Worm (Caenorhabditis elegans) whole organism, L4 larva: ENCODE results near the gene R02F2.4.

ENCODE experiments used
- F37D6.2 ChIP-seq: sonication (generic microtip); optimal IDR thresholded peaks from 2 replicates; lab custom pipeline; 2016; ENCODE audit warnings: mild to moderate bottlenecking, missing genetic modification characterization, missing compliant biosample characterization
- F44E2.7 ChIP-seq: fragments of 200-800 bp; sonication (Bioruptor generic); IDR thresholded peaks from 2 replicates; pipeline ENCODE4 v2.1.2; 2022; ENCODE audit warnings: missing genetic modification characterization, missing compliant biosample characterization
- R02D3.7 ChIP-seq: fragments of 150-350 bp; sonication (generic microtip); optimal IDR thresholded peaks from 3 replicates; lab custom pipeline; 2014; ENCODE audit warnings: missing biosample characterization, missing genetic modification characterization
- T26A8.4 ChIP-seq: fragments of 200-800 bp; sonication (Bioruptor generic); IDR thresholded peaks from 2 replicates; pipeline ENCODE4 v1.3.6; 2022; ENCODE audit warnings: missing genetic modification characterization, missing compliant biosample characterization
- aha-1 ChIP-seq: fragments of 150-350 bp; peaks from one replicate; lab custom pipeline; 2014; ENCODE audit warnings: missing biosample characterization, missing genetic modification characterization
- ama-1 ChIP-seq: fragments of 150-350 bp; optimal IDR thresholded peaks from 2 replicates; lab custom pipeline; 2014; ENCODE audit warnings: inconsistent platforms, mixed read lengths
- ceh-32 ChIP-seq: sonication (generic microtip); optimal IDR thresholded peaks from 2 replicates; lab custom pipeline; 2016; ENCODE audit warnings: mild to moderate bottlenecking, missing genetic modification characterization, missing compliant biosample characterization; ENCODE audit not compliant: poor library complexity
- ceh-44 ChIP-seq: fragments of 200-800 bp; sonication (Bioruptor generic); IDR thresholded peaks from 2 replicates; pipeline ENCODE4 v1.3.6; 2022; ENCODE audit warnings: missing genetic modification reagents, missing genetic modification characterization, missing compliant biosample characterization
- ceh-62 ChIP-seq: sonication (generic microtip); optimal IDR thresholded peaks from 2 replicates; lab custom pipeline; 2017; ENCODE audit warnings: missing biosample characterization, missing genetic modification characterization
- daf-16 ChIP-seq, 3 experiments: sonication (generic microtip); optimal IDR thresholded peaks; 2 replicates each; lab custom pipeline; 2016 to 2017; ENCODE audit warnings: missing genetic modification characterization in 3 of 3, missing genetic modification reagents in 3 of 3, mild to moderate bottlenecking in 2 of 3, missing compliant biosample characterization in 2 of 3, missing biosample characterization in 1 of 3, moderate library complexity in 1 of 3
- daf-19 ChIP-seq: fragments of 200-800 bp; sonication (Bioruptor generic); conservative IDR thresholded peaks from 2 replicates; pipeline ENCODE4 v1.3.6; 2022; ENCODE audit warnings: missing genetic modification characterization, missing compliant biosample characterization
- dmd-9 ChIP-seq: fragments of 200-800 bp; sonication (Bioruptor generic); IDR thresholded peaks from 2 replicates; pipeline ENCODE4 v1.3.6; 2022; ENCODE audit warnings: missing genetic modification reagents, missing genetic modification characterization, missing compliant biosample characterization
- duxl-1 ChIP-seq: sonication (generic microtip); optimal IDR thresholded peaks from 2 replicates; lab custom pipeline; 2016; ENCODE audit warnings: mild to moderate bottlenecking, missing genetic modification characterization, moderate library complexity, missing compliant biosample characterization; ENCODE audit not compliant: poor library complexity
- egl-27 ChIP-seq: sonication (generic microtip); optimal IDR thresholded peaks from 3 replicates; lab custom pipeline; 2017; ENCODE audit warnings: missing biosample characterization, missing genetic modification reagents, missing genetic modification characterization
- fos-1 ChIP-seq: fragments of 150-350 bp; optimal IDR thresholded peaks from 2 replicates; lab custom pipeline; 2014; ENCODE audit warnings: missing biosample characterization, missing genetic modification characterization
- hlh-11 ChIP-seq: fragments of 200-800 bp; sonication (Bioruptor generic); optimal IDR thresholded peaks from 2 replicates; lab custom pipeline; 2018; ENCODE audit warnings: mild to moderate bottlenecking, missing genetic modification characterization, missing compliant biosample characterization
- jun-1 ChIP-seq: fragments of 150-350 bp; optimal IDR thresholded peaks from 2 replicates; lab custom pipeline; 2014; ENCODE audit warnings: missing biosample characterization, missing genetic modification reagents, missing genetic modification characterization
- lim-7 ChIP-seq: fragments of 200-800 bp; sonication (Bioruptor generic); IDR thresholded peaks from 2 replicates; pipeline ENCODE4 v1.3.6; 2022; ENCODE audit warnings: missing genetic modification characterization, missing compliant biosample characterization
- lin-39 ChIP-seq: fragments of 150-350 bp; optimal IDR thresholded peaks from 2 replicates; lab custom pipeline; 2014; ENCODE audit warnings: missing biosample characterization, missing genetic modification reagents, missing genetic modification characterization
- lsy-2 ChIP-seq, 2 experiments: fragments of 150-350 bp in 1 of 2; sonication (generic microtip) in 1 of 2; optimal IDR thresholded peaks; 2 replicates each; lab custom pipeline; 2014 to 2017; ENCODE audit warnings: missing biosample characterization in 2 of 2, missing genetic modification characterization in 2 of 2
- madf-9 ChIP-seq: fragments of 200-800 bp; sonication (Bioruptor generic); conservative IDR thresholded peaks from 2 replicates; pipeline ENCODE4 v1.3.6; 2022; ENCODE audit warnings: missing genetic modification reagents, missing genetic modification characterization, missing compliant biosample characterization
- mdl-1 ChIP-seq, 2 experiments: fragments of 150-350 bp in 1 of 2; sonication (generic microtip) in 1 of 2; optimal IDR thresholded peaks; 2 replicates each; lab custom pipeline; 2014 to 2017; ENCODE audit warnings: missing biosample characterization in 2 of 2, missing genetic modification characterization in 2 of 2
- mdt-29 ChIP-seq: fragments of 200-800 bp; sonication (Bioruptor generic); IDR thresholded peaks from 2 replicates; pipeline ENCODE4 v1.3.6; 2022; ENCODE audit warnings: missing genetic modification reagents, missing genetic modification characterization, missing compliant biosample characterization
- mxl-3 ChIP-seq: fragments of 200-800 bp; sonication (Bioruptor generic); optimal IDR thresholded peaks from 2 replicates; lab custom pipeline; 2018; ENCODE audit warnings: mild to moderate bottlenecking, missing genetic modification characterization, missing compliant biosample characterization
- nhr-11 ChIP-seq: fragments of 150-350 bp; optimal IDR thresholded peaks from 2 replicates; lab custom pipeline; 2014; ENCODE audit warnings: missing biosample characterization, missing genetic modification characterization
- pha-4 ChIP-seq, 2 experiments: fragments of 150-350 bp in 1 of 2; fragments of 200-800 bp in 1 of 2; sonication (Bioruptor generic) in 1 of 2; IDR thresholded peaks in 1 of 2; optimal IDR thresholded peaks in 1 of 2; 2 replicates each; pipeline versions ENCODE4 v1.3.6 to Lab custom; 2014 to 2022; ENCODE audit warnings: missing genetic modification characterization in 2 of 2, missing genetic modification reagents in 2 of 2, missing biosample characterization in 1 of 2, missing compliant biosample characterization in 1 of 2
- saeg-2 ChIP-seq: fragments of 200-800 bp; sonication (Bioruptor generic); IDR thresholded peaks from 2 replicates; pipeline ENCODE4 v1.3.6; 2022; ENCODE audit warnings: missing genetic modification reagents, missing genetic modification characterization, missing compliant biosample characterization
- sdz-12 ChIP-seq: fragments of 200-800 bp; sonication (Bioruptor generic); optimal IDR thresholded peaks from 2 replicates; lab custom pipeline; 2018; ENCODE audit warnings: mild to moderate bottlenecking, missing genetic modification characterization, missing compliant biosample characterization
- snpc-1.2 ChIP-seq: fragments of 200-800 bp; sonication (Bioruptor generic); IDR thresholded peaks from 2 replicates; pipeline ENCODE4 v1.3.6; 2022; ENCODE audit warnings: missing genetic modification reagents, missing genetic modification characterization, missing compliant biosample characterization
- spr-1 ChIP-seq: sonication (generic microtip); optimal IDR thresholded peaks from 2 replicates; lab custom pipeline; 2016; ENCODE audit warnings: mild to moderate bottlenecking, missing genetic modification characterization, missing compliant biosample characterization
- spr-3 ChIP-seq: fragments of 200-800 bp; sonication (Bioruptor generic); optimal IDR thresholded peaks from 2 replicates; lab custom pipeline; 2018; ENCODE audit warnings: mild to moderate bottlenecking, missing genetic modification characterization, missing compliant biosample characterization
- unc-62 ChIP-seq, 3 experiments: fragments of 150-350 bp in 1 of 3; sonication (generic microtip); optimal IDR thresholded peaks in 2 of 3; peaks in 1 of 3; 1 replicate in 1 of 3; 2 replicates in 2 of 3; lab custom pipeline; 2014 to 2017; ENCODE audit warnings: missing biosample characterization in 3 of 3, missing genetic modification characterization in 3 of 3, missing genetic modification reagents in 3 of 3, missing genotype in 1 of 3
- zag-1 ChIP-seq: fragments of 150-350 bp; optimal IDR thresholded peaks from 2 replicates; lab custom pipeline; 2014; ENCODE audit warnings: missing biosample characterization, missing genetic modification characterization
- zfp-2 ChIP-seq: sonication (generic microtip); optimal IDR thresholded peaks from 2 replicates; lab custom pipeline; 2016; ENCODE audit warnings: mild to moderate bottlenecking, missing genetic modification characterization, missing compliant biosample characterization
- zip-11 ChIP-seq: fragments of 200-800 bp; sonication (Bioruptor generic); IDR thresholded peaks from 2 replicates; pipeline ENCODE4 v1.3.6; 2022; ENCODE audit warnings: missing genetic modification characterization, missing compliant biosample characterization
- ztf-7 ChIP-seq: fragments of 150-350 bp; optimal IDR thresholded peaks from 2 replicates; lab custom pipeline; 2014; ENCODE audit warnings: missing biosample characterization, missing genetic modification characterization

R02F2.4 gene

DNA sequence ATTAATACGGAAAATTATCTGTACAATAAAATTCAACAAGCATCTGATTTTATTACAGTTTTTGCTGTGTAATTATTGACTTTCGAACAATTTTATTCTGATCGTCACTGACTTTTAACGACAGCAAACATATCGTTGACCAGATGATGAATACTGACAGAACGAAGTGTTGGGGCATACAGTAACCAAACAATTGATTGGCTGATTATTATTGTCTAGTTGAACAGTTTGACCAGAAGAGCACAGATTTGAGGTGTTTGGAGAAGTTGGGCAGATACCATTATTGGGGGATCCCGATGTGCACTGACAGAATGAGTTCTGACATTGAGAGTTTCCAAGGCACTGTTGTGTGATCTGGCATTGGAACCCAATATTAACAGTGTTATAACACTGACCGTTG lies 22.8 kb downstream of the R02F2.4 start:
- TF ChIP-seq ceh-44 (GFP tag; lab: Robert Waterston, UW) (no peak), spr-3 (GFP tag; lab: Kevin White, UChicago) (no peak), ceh-32 (tag; lab: Kevin White, UChicago) (no peak), mdt-29 (no peak), lsy-2 (tag; optimal IDR thresholded peaks at IDR 0.05; lab: Kevin White, UChicago) (no peak), lim-7 (GFP tag; lab: Robert Waterston, UW) (no peak), nhr-11 (tag; lab: Kevin White, UChicago) (no peak), egl-27 (no peak), sdz-12 (GFP tag; lab: Kevin White, UChicago) (no peak), ama-1 (lab: Kevin White, UChicago) (no peak), ztf-7 (no peak)

DNA sequence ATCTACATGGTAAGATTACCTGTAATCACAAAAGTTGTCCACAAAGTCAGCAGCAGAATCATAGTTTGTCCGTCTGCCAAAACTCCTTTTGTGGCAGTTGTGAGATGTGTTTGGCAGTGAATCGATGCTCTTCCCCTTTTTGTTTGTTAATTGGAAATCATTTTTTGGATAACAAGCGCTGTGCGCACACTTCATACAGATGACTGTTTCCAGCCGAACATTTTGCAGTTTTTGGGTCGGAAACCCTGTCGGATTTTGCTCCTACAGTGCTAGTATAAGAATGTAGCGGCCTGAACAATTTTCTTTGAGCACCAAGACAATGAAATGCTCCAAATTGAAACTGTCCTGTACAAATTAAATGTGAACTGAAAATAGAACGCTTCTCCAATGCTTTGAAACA lies 24.6 kb downstream of the R02F2.4 start, which contains the start of gene D1044.7:
TSS of gene D1044.7 (minus strand) at position 101 of the 400 bp plus-strand sequence.
- TF ChIP-seq hlh-11 (tag; lab: Kevin White, UChicago), result no peak
- TF ChIP-seq unc-62 (GFP tag; optimal IDR thresholded peaks at IDR 0.05 in 1 of 2; lab: Kevin White, UChicago), result peak in 1 of 2 experiments; percentile 63
- TF ChIP-seq unc-62 (tag; optimal IDR thresholded peaks at IDR 0.05; lab: Kevin White, UChicago), result no peak
- TF ChIP-seq, all 104 proteins: peak for 1

DNA sequence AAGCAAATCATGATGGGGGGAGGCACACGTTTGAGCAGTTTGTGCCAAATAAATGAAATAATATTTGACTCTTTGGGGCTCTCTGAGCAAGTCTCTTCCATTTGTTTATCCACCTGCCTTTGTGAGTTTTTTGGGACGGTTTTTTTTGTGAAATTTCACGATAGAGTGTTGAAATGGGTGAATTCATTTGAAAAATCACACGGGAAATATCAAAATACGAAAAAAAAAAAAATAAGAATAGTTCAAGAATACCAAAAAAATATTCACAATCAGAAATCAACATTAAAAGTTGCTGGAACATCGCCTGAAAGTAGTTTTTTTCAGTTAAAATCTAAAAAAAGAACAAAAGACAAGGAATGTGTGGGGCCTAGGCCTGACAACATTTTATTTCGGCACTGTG lies 28.4 kb downstream of the R02F2.4 start, which contains the start of gene pqn-25:
TSS of gene pqn-25 (minus strand) at position 101 of the 400 bp plus-strand sequence.
- TF ChIP-seq mxl-3 (no peak), zip-11 (GFP tag; lab: Robert Waterston, UW) (no peak), T26A8.4 (GFP tag; lab: Robert Waterston, UW) (no peak), ceh-62 (tag; lab: Kevin White, UChicago) (no peak), saeg-2 (no peak), pha-4 (GFP tag; IDR thresholded peaks at IDR 0.05; lab: Robert Waterston, UW) (no peak), pha-4 (tag; optimal IDR thresholded peaks at IDR 0.05; lab: Kevin White, UChicago) (no peak), fos-1 (tag; lab: Kevin White, UChicago) (no peak), R02D3.7 (tag; lab: Kevin White, UChicago) (no peak), zfp-2 (tag; lab: Kevin White, UChicago) (no peak), zag-1 (tag; lab: Kevin White, UChicago) (no peak)

DNA sequence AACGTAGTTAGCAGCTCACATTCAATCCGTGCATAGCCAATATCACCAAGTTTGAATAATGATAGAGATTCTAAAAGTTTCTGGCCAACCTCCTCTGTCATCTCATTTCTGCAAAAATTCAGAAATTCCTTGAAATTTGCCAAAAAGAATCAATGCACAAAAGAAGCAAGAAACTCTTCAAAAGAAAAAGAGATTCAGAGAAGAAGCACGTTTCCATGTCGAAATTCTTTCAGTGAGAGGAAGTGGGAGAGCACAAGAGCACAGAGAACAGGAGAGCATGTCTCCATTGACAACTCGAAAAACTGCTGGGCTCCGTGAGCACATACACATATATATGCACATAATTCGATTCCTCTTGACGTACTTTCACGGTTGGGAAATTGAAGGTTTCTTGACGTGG lies 33.3 kb downstream of the R02F2.4 start, which contains the start of gene nekl-4:
TSS of gene nekl-4 (minus strand) at position 101 of the 400 bp plus-strand sequence.
- TF ChIP-seq mdl-1 (tag; optimal IDR thresholded peaks at IDR 0.05; lab: Kevin White, UChicago), result no peak
- no peak for TF ChIP-seq daf-19 (GFP tag; lab: Robert Waterston, UW)
- peak; percentile 50 for TF ChIP-seq aha-1 (tag; lab: Kevin White, UChicago)

DNA sequence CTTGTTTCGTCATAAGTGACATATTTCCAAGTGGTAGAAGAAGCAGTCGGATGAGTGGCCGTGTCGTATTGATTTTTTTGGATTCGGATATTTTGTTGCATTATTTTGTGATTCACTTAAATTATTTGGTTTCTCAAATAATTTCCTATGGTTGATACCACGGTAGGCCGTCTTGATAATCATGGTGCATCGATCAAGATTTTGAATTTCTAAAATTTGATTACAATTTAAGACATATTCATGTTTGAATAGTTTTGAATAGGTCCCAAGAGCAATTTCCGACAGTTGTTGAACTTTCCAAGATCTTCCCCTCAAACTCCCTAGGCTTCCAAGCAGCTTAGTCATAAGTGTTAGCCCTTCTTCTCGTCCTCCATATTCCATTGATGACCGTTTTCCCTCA lies 37.8 kb downstream of the R02F2.4 start, which contains the start of gene D1044.4:
TSS of gene D1044.4 (minus strand) at position 101 of the 400 bp plus-strand sequence.
- TF ChIP-seq spr-1 (tag; lab: Kevin White, UChicago), result no peak
- no peak for TF ChIP-seq egl-27
- TF ChIP-seq daf-16 (GFP tag; optimal IDR thresholded peaks at IDR 0.05; lab: Kevin White, UChicago), result no peak
- TF ChIP-seq daf-16 (tag; optimal IDR thresholded peaks at IDR 0.05; lab: Kevin White, UChicago), result no peak
- TF ChIP-seq jun-1 (tag; lab: Kevin White, UChicago), result no peak
- TF ChIP-seq snpc-1.2 (GFP tag; lab: Robert Waterston, UW), result no peak
- no peak for TF ChIP-seq madf-9 (GFP tag; lab: Robert Waterston, UW)
- TF ChIP-seq mdt-29, result no peak
- no peak for TF ChIP-seq duxl-1
- no peak for TF ChIP-seq dmd-9 (GFP tag; lab: Robert Waterston, UW)
- no peak for TF ChIP-seq F37D6.2 (tag; lab: Kevin White, UChicago)
- no peak for TF ChIP-seq F44E2.7 (GFP tag; lab: Robert Waterston, UW)
- TF ChIP-seq lin-39, result no peak
